Fruit fly (Drosophila melanogaster): Measurements from ENCODE around the gene CG15172.

Gene CG15172

DNA sequence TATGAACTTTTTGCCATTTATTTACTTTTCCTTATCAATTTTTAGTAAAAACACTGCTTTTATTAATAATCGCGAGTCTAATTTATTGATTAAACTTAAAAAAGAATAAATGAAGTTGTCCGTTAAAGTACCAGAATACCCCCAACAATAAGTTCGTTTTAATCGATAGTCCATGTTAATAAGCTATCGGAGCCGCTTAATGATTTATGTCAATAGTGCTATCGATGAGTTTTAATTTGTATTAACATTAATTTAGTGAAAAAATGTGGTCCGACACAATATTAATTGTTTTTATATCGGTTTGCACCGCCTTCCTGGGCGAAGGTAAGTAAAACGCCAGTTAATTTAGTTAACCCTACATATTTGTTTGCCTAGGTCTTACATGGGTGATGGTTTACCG is 26.7 kb downstream of the CG15172 start, which contains the start of gene CG10470 (continued):
- TF ChIP-seq D19B (GFP tag; optimal IDR thresholded peaks at IDR 0.05) (no peak), Mrtf (GFP tag; IDR thresholded peaks at IDR 0.05) (no peak), CG12104 (GFP tag; optimal IDR thresholded peaks at IDR 0.05) (no peak), CG15601 (tag; optimal IDR thresholded peaks at IDR 0.05) (peak; percentile 28), CG12942 (GFP tag; optimal IDR thresholded peaks at IDR 0.05) (no peak), CG18011 (GFP tag; optimal IDR thresholded peaks at IDR 0.05) (no peak), E2f2 (GFP tag; IDR thresholded peaks at IDR 0.05) (no peak), sqz (GFP tag; optimal IDR thresholded peaks at IDR 0.05) (no peak), wek (GFP tag; optimal IDR thresholded peaks at IDR 0.05) (peak; percentile 96), D (optimal IDR thresholded peaks at IDR 0.05) (no peak), D (GFP tag; optimal IDR thresholded peaks at IDR 0.05) (no peak), Ssrp (tag; optimal IDR thresholded peaks at IDR 0.05) (no peak), ap (GFP tag; IDR thresholded peaks at IDR 0.05) (no peak), hkb (optimal IDR thresholded peaks at IDR 0.05) (no peak), hkb (GFP tag; IDR thresholded peaks at IDR 0.05) (no peak), CG18476 (GFP tag; optimal IDR thresholded peaks at IDR 0.05) (no peak), CG9215 (GFP tag; IDR thresholded peaks at IDR 0.05) (no peak), corto (GFP tag; optimal IDR thresholded peaks at IDR 0.05) (no peak), CG9876 (GFP tag; optimal IDR thresholded peaks at IDR 0.05) (no peak), CoRest (tag; optimal IDR thresholded peaks at IDR 0.05) (peak; percentile 34), CG15269 (tag; optimal IDR thresholded peaks at IDR 0.05) (peak; percentile 53), CG2199 (GFP tag; IDR thresholded peaks at IDR 0.05) (no peak), bigmax (GFP tag; optimal IDR thresholded peaks at IDR 0.05) (no peak), repo (GFP tag; optimal IDR thresholded peaks at IDR 0.05) (no peak), CG1602 (GFP tag; optimal IDR thresholded peaks at IDR 0.05) (no peak), Kr (GFP tag; optimal IDR thresholded peaks at IDR 0.05) (no peak), Myb (GFP tag; optimal IDR thresholded peaks at IDR 0.05) (no peak), sens-2 (GFP tag; IDR thresholded peaks at IDR 0.05) (no peak), E2f1 (GFP tag; IDR thresholded peaks at IDR 0.05) (no peak), trem (tag; optimal IDR thresholded peaks at IDR 0.05) (no peak), YL-1 (GFP tag; optimal IDR thresholded peaks at IDR 0.05) (peak; percentile 29), Max (GFP tag; optimal IDR thresholded peaks at IDR 0.05) (no peak), zen (tag; optimal IDR thresholded peaks at IDR 0.05) (peak; percentile 51), dmrt11E (tag; optimal IDR thresholded peaks at IDR 0.05) (no peak), Lhr (GFP tag; optimal IDR thresholded peaks at IDR 0.05) (no peak), pfk (GFP tag; optimal IDR thresholded peaks at IDR 0.05) (no peak), btn (GFP tag; optimal IDR thresholded peaks at IDR 0.05) (no peak), tio (GFP tag; optimal IDR thresholded peaks at IDR 0.05) (no peak), Atf-2 (GFP tag; optimal IDR thresholded peaks at IDR 0.05) (no peak), CG2889 (GFP tag; IDR thresholded peaks at IDR 0.05) (no peak), TFAM (GFP tag; optimal IDR thresholded peaks at IDR 0.05) (no peak), CG1832 (GFP tag; optimal IDR thresholded peaks at IDR 0.05) (no peak), B-H1 (GFP tag; IDR thresholded peaks at IDR 0.05) (no peak), ewg (GFP tag; optimal IDR thresholded peaks at IDR 0.05) (no peak), row (GFP tag; IDR thresholded peaks at IDR 0.05) (peak; percentile 54; the same call in 1 of the 3 replicates), nmo (GFP tag; optimal IDR thresholded peaks at IDR 0.05) (peak; percentile 23), HLH3B (GFP tag; IDR thresholded peaks at IDR 0.05) (no peak), Oaz (GFP tag; IDR thresholded peaks at IDR 0.05) (no peak), Hr51 (GFP tag; optimal IDR thresholded peaks at IDR 0.05) (peak in 1 of 2 experiments; percentile 57), chif (GFP tag; optimal IDR thresholded peaks at IDR 0.05) (no peak), toy (GFP tag; IDR thresholded peaks at IDR 0.05) (no peak), CG7839 (tag; optimal IDR thresholded peaks at IDR 0.05) (peak; percentile 35), so (GFP tag; IDR thresholded peaks at IDR 0.05) (no peak)
